Worm (Caenorhabditis elegans) whole organism, L4 larva: ENCODE results near the gene Y54G2A.7.

Experiments used
- F10B5.3 ChIP-seq: sonication (generic microtip); optimal IDR thresholded peaks from 2 replicates; lab custom pipeline; 2016; ENCODE audit warnings: mild to moderate bottlenecking, missing genetic modification characterization, missing compliant biosample characterization
- F37D6.2 ChIP-seq: sonication (generic microtip); optimal IDR thresholded peaks from 2 replicates; lab custom pipeline; 2016; ENCODE audit warnings: mild to moderate bottlenecking, missing genetic modification characterization, missing compliant biosample characterization
- F49E8.2 ChIP-seq: sonication (generic microtip); optimal IDR thresholded peaks from 2 replicates; lab custom pipeline; 2016; ENCODE audit warnings: missing compliant biosample characterization, mild to moderate bottlenecking, missing genetic modification characterization, borderline replicate concordance
- attf-4 ChIP-seq: sonication (generic microtip); optimal IDR thresholded peaks from 3 replicates; lab custom pipeline; 2017; ENCODE audit warnings: missing biosample characterization, missing genetic modification characterization
- ceh-20 ChIP-seq: fragments of 200-800 bp; sonication (Bioruptor generic); IDR thresholded peaks from 2 replicates; pipeline ENCODE4 v1.3.6; 2022; ENCODE audit warnings: missing genetic modification reagents, missing genetic modification characterization, missing compliant biosample characterization
- ceh-28 ChIP-seq: fragments of 150-350 bp; optimal IDR thresholded peaks from 2 replicates; lab custom pipeline; 2014; ENCODE audit warnings: missing biosample characterization, missing genetic modification reagents, missing genetic modification characterization
- ces-1 ChIP-seq: fragments of 150-350 bp; sonication (generic microtip); optimal IDR thresholded peaks from 4 replicates; lab custom pipeline; 2014; ENCODE audit warnings: missing biosample characterization, missing genetic modification reagents, missing genetic modification characterization
- cey-2 ChIP-seq: sonication (generic microtip); optimal IDR thresholded peaks from 3 replicates; lab custom pipeline; 2017; ENCODE audit warnings: missing genetic modification characterization, mild to moderate bottlenecking, missing compliant biosample characterization, antibody characterized with exemption, borderline replicate concordance; ENCODE audit not compliant: insufficient read depth
- ctbp-1 ChIP-seq: fragments of 200-800 bp; sonication (Bioruptor generic); IDR thresholded peaks from 2 replicates; pipeline ENCODE4 v1.3.6; 2022; ENCODE audit warnings: missing genetic modification reagents, missing genetic modification characterization, missing compliant biosample characterization
- daf-12 ChIP-seq: fragments of 150-350 bp; optimal IDR thresholded peaks from 2 replicates; lab custom pipeline; 2014; ENCODE audit warnings: missing biosample characterization, missing genetic modification reagents, missing genetic modification characterization
- daf-16 ChIP-seq, 3 experiments: sonication (generic microtip); optimal IDR thresholded peaks; 2 replicates each; lab custom pipeline; 2016 to 2017; ENCODE audit warnings: missing genetic modification characterization in 3 of 3, missing genetic modification reagents in 3 of 3, mild to moderate bottlenecking in 2 of 3, missing compliant biosample characterization in 2 of 3, missing biosample characterization in 1 of 3, moderate library complexity in 1 of 3
- dmd-6 ChIP-seq: fragments of 200-800 bp; sonication (Bioruptor generic); IDR thresholded peaks from 2 replicates; pipeline ENCODE4 v1.3.6; 2022; ENCODE audit warnings: missing genetic modification reagents, missing genetic modification characterization, missing compliant biosample characterization
- dmd-9 ChIP-seq: fragments of 200-800 bp; sonication (Bioruptor generic); IDR thresholded peaks from 2 replicates; pipeline ENCODE4 v1.3.6; 2022; ENCODE audit warnings: missing genetic modification reagents, missing genetic modification characterization, missing compliant biosample characterization
- dpl-1 ChIP-seq: fragments of 150-350 bp; optimal IDR thresholded peaks from 2 replicates; lab custom pipeline; 2014; ENCODE audit warnings: missing biosample characterization, missing genetic modification reagents, missing genetic modification characterization
- dve-1 ChIP-seq: sonication (generic microtip); optimal IDR thresholded peaks from 2 replicates; lab custom pipeline; 2017; ENCODE audit warnings: antibody characterized with exemption, mild to moderate bottlenecking, missing genetic modification characterization, missing compliant biosample characterization; ENCODE audit not compliant: insufficient read depth
- egl-43 ChIP-seq: fragments of 200-800 bp; sonication (Bioruptor generic); IDR thresholded peaks from 2 replicates; pipeline ENCODE4 v1.3.6; 2022; ENCODE audit warnings: missing genetic modification reagents, missing genetic modification characterization, missing compliant biosample characterization
- fkh-10 ChIP-seq: fragments of 150-350 bp; optimal IDR thresholded peaks from 2 replicates; lab custom pipeline; 2014; ENCODE audit warnings: missing biosample characterization, missing genetic modification reagents, missing genetic modification characterization
- hlh-11 ChIP-seq: fragments of 200-800 bp; sonication (Bioruptor generic); optimal IDR thresholded peaks from 2 replicates; lab custom pipeline; 2018; ENCODE audit warnings: mild to moderate bottlenecking, missing genetic modification characterization, missing compliant biosample characterization
- hlh-30 ChIP-seq: sonication (generic microtip); optimal IDR thresholded peaks from 2 replicates; lab custom pipeline; 2017; ENCODE audit warnings: antibody characterized with exemption, mild to moderate bottlenecking, missing genetic modification characterization, missing compliant biosample characterization; ENCODE audit not compliant: insufficient read depth
- lim-7 ChIP-seq: fragments of 200-800 bp; sonication (Bioruptor generic); IDR thresholded peaks from 2 replicates; pipeline ENCODE4 v1.3.6; 2022; ENCODE audit warnings: missing genetic modification characterization, missing compliant biosample characterization
- lin-1 ChIP-seq: fragments of 200-800 bp; sonication (Bioruptor generic); IDR thresholded peaks from 2 replicates; pipeline ENCODE4 v1.3.6; 2022; ENCODE audit warnings: missing genetic modification reagents, missing genetic modification characterization, missing compliant biosample characterization
- lin-13 ChIP-seq: fragments of 150-350 bp; optimal IDR thresholded peaks from 2 replicates; lab custom pipeline; 2014; ENCODE audit warnings: missing biosample characterization, missing genetic modification reagents, missing genetic modification characterization
- lir-3 ChIP-seq: sonication (generic microtip); optimal IDR thresholded peaks from 2 replicates; lab custom pipeline; 2016; ENCODE audit warnings: mild to moderate bottlenecking, missing genetic modification characterization, missing compliant biosample characterization
- madf-5 ChIP-seq, 2 experiments: fragments of 200-800 bp; sonication (Bioruptor generic); IDR thresholded peaks; 2 replicates each; pipeline ENCODE4 v1.3.6; 2022; ENCODE audit warnings: missing compliant biosample characterization in 2 of 2, missing genetic modification characterization in 2 of 2
- mep-1 ChIP-seq: fragments of 150-350 bp; sonication (generic microtip); optimal IDR thresholded peaks from 3 replicates; lab custom pipeline; 2014; ENCODE audit warnings: missing biosample characterization, missing genetic modification characterization
- mxl-3 ChIP-seq: fragments of 200-800 bp; sonication (Bioruptor generic); optimal IDR thresholded peaks from 2 replicates; lab custom pipeline; 2018; ENCODE audit warnings: mild to moderate bottlenecking, missing genetic modification characterization, missing compliant biosample characterization
- nhr-102 ChIP-seq: sonication (generic microtip); optimal IDR thresholded peaks from 2 replicates; lab custom pipeline; 2016; ENCODE audit warnings: mild to moderate bottlenecking, missing genetic modification characterization, moderate library complexity, missing compliant biosample characterization
- nhr-11 ChIP-seq: fragments of 150-350 bp; optimal IDR thresholded peaks from 2 replicates; lab custom pipeline; 2014; ENCODE audit warnings: missing biosample characterization, missing genetic modification characterization
- nhr-111 ChIP-seq: fragments of 200-800 bp; sonication (Bioruptor generic); optimal IDR thresholded peaks from 2 replicates; lab custom pipeline; 2018; ENCODE audit warnings: mild to moderate bottlenecking, missing genetic modification characterization, missing compliant biosample characterization
- nhr-28 ChIP-seq: fragments of 150-350 bp; optimal IDR thresholded peaks from 2 replicates; lab custom pipeline; 2014; ENCODE audit warnings: missing biosample characterization, missing genetic modification characterization
- nhr-41 ChIP-seq: fragments of 200-800 bp; sonication (Bioruptor generic); IDR thresholded peaks from 2 replicates; pipeline ENCODE4 v1.3.6; 2022; ENCODE audit warnings: missing genetic modification reagents, missing genetic modification characterization, missing compliant biosample characterization
- nhr-42 ChIP-seq: fragments of 200-800 bp; sonication (Bioruptor generic); IDR thresholded peaks from 2 replicates; pipeline ENCODE4 v1.3.6; 2022; ENCODE audit warnings: missing genetic modification characterization, missing compliant biosample characterization
- nhr-48 ChIP-seq: sonication (generic microtip); optimal IDR thresholded peaks from 2 replicates; lab custom pipeline; 2016; ENCODE audit warnings: mild to moderate bottlenecking, missing genetic modification characterization, missing compliant biosample characterization
- nhr-6 ChIP-seq: fragments of 150-350 bp; optimal IDR thresholded peaks from 2 replicates; lab custom pipeline; 2014; ENCODE audit warnings: missing biosample characterization, missing genetic modification characterization
- nhr-77 ChIP-seq: fragments of 150-350 bp; optimal IDR thresholded peaks from 2 replicates; lab custom pipeline; 2014; ENCODE audit warnings: missing biosample characterization, missing genetic modification characterization
- php-3 ChIP-seq: fragments of 200-800 bp; sonication (Bioruptor generic); IDR thresholded peaks from 2 replicates; pipeline ENCODE4 v1.3.6; 2022; ENCODE audit warnings: missing genetic modification reagents, missing genetic modification characterization, missing compliant biosample characterization
- pqm-1 ChIP-seq: sonication (generic microtip); optimal IDR thresholded peaks from 2 replicates; lab custom pipeline; 2017; ENCODE audit warnings: missing biosample characterization, missing genetic modification characterization
- saeg-2 ChIP-seq: fragments of 200-800 bp; sonication (Bioruptor generic); IDR thresholded peaks from 2 replicates; pipeline ENCODE4 v1.3.6; 2022; ENCODE audit warnings: missing genetic modification reagents, missing genetic modification characterization, missing compliant biosample characterization
- sdz-12 ChIP-seq: fragments of 200-800 bp; sonication (Bioruptor generic); optimal IDR thresholded peaks from 2 replicates; lab custom pipeline; 2018; ENCODE audit warnings: mild to moderate bottlenecking, missing genetic modification characterization, missing compliant biosample characterization
- set-16 ChIP-seq: fragments of 200-800 bp; sonication (Bioruptor generic); IDR thresholded peaks from 2 replicates; pipeline ENCODE4 v1.3.6; 2022; ENCODE audit warnings: missing genetic modification reagents, missing genetic modification characterization, missing compliant biosample characterization
- snpc-4 ChIP-seq: fragments of 150-350 bp; optimal IDR thresholded peaks from 2 replicates; lab custom pipeline; 2014; ENCODE audit warnings: missing biosample characterization, missing genetic modification characterization
- tag-97 ChIP-seq: fragments of 200-800 bp; sonication (Bioruptor generic); IDR thresholded peaks from 2 replicates; pipeline ENCODE4 v1.3.6; 2022; ENCODE audit warnings: missing genetic modification characterization, missing compliant biosample characterization
- tra-1 ChIP-seq: fragments of 200-800 bp; sonication (Bioruptor generic); IDR thresholded peaks from 2 replicates; pipeline ENCODE4 v1.3.6; 2022; ENCODE audit warnings: missing genetic modification reagents, missing genetic modification characterization, missing compliant biosample characterization
- unc-130 ChIP-seq: sonication (generic microtip); optimal IDR thresholded peaks from 2 replicates; lab custom pipeline; 2016; ENCODE audit warnings: missing genetic modification reagents, missing genetic modification characterization, missing compliant biosample characterization
- zfp-2 ChIP-seq: sonication (generic microtip); optimal IDR thresholded peaks from 2 replicates; lab custom pipeline; 2016; ENCODE audit warnings: mild to moderate bottlenecking, missing genetic modification characterization, missing compliant biosample characterization
- zfp-3 ChIP-seq: fragments of 200-800 bp; sonication (Bioruptor generic); conservative IDR thresholded peaks from 2 replicates; pipeline ENCODE4 v1.3.6; 2022; ENCODE audit warnings: missing genetic modification reagents, missing genetic modification characterization, missing compliant biosample characterization

Gene Y54G2A.7

DNA sequence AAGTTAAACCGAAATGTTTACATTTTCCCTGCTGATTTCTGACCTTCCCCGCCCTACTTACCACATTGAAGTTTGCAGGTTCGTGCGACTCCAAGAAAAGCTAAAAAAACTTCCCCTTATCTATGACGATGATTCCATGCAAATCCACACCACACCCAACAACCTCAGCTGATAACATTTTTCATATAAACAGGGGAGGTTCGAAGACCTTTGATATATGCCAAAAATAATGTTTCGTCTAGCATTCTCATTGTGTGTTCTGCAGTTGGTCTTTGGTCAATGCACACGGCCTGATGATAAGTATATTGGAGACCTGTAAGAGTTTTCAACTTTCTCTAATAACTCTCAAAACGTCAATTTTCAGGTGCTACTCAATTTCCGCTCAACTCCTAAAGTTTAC is 15.8 kb downstream of the Y54G2A.7 start (continued):
- TF ChIP-seq zfp-2 (no peak), lim-7 (no peak), nhr-41 (GFP tag; lab: Robert Waterston, UW) (no peak), egl-43 (GFP tag; lab: Robert Waterston, UW) (no peak), nhr-42 (no peak), zfp-3 (GFP tag; lab: Robert Waterston, UW) (no peak), snpc-4 (tag; lab: Kevin White, UChicago) (no peak), nhr-111 (GFP tag; lab: Kevin White, UChicago) (no peak), daf-12 (no peak), tag-97 (GFP tag; lab: Robert Waterston, UW) (no peak), dmd-6 (GFP tag; lab: Robert Waterston, UW) (peak; percentile 67), F49E8.2 (tag; lab: Kevin White, UChicago) (no peak), F10B5.3 (no peak), attf-4 (no peak), nhr-6 (no peak), lin-1 (GFP tag; lab: Robert Waterston, UW) (no peak)

DNA sequence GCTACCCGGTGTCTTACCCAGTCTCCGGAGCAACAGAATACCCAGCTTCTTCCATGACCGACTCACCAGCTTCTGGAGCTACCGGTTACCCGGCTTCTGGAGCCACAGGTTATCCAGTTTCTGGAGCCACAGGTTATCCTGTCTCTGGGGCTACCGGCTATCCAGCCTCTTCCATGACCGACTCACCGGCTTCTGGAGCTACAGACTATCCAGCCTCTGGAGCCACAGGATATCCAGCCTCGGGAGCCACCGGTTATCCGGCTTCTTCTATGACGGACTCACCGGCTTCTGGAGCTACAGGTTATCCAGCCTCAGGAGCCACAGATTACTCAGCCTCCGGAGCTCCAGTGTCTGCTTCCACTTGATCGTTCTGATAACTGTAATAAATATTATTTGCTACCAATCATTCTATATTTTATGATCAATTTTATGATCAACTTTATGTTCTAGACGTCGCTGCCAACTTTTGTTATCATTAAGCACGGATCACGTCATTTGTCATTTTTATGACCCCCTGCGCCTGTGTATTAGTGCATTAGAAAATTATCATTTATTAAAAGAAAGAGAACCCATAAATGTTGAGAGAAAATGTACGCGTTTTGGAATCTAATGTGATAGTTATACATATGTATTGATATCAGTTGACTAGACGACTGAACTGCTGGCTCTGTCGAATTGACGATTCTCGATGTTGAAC is 16.8 kb downstream of the Y54G2A.7 start:
- TF ChIP-seq nhr-11 (tag; lab: Kevin White, UChicago) (no peak), nhr-77 (tag; lab: Kevin White, UChicago) (peak; percentile 32), dmd-6 (GFP tag; lab: Robert Waterston, UW) (peak; percentile 85), pqm-1 (tag; lab: Kevin White, UChicago) (peak; percentile 85), hlh-11 (tag; lab: Kevin White, UChicago) (peak; percentile 77), mep-1 (peak; percentile 13), egl-43 (GFP tag; lab: Robert Waterston, UW) (0 out of 2 replicates have a peak, but pooled peaks have one; percentile 8), daf-16 (GFP tag; optimal IDR thresholded peaks at IDR 0.05; lab: Kevin White, UChicago) (peak in 1 of 2 experiments; percentile 39), daf-16 (tag; optimal IDR thresholded peaks at IDR 0.05; lab: Kevin White, UChicago) (peak; percentile 94), php-3 (GFP tag; lab: Robert Waterston, UW) (peak; percentile 100), dve-1 (tag; lab: Kevin White, UChicago) (peak; percentile 81), set-16 (GFP tag; lab: Robert Waterston, UW) (peak; percentile 84), hlh-30 (peak; percentile 41), tra-1 (GFP tag; lab: Robert Waterston, UW) (peak; percentile 77), nhr-48 (tag; lab: Kevin White, UChicago) (peak; percentile 60), dpl-1 (GFP tag; lab: Kevin White, UChicago) (no peak), cey-2 (tag; lab: Kevin White, UChicago) (no peak), ceh-28 (tag; lab: Kevin White, UChicago) (no peak), ceh-20 (GFP tag; lab: Robert Waterston, UW) (peak; percentile 84), nhr-102 (peak; percentile 46), saeg-2 (GFP tag; lab: Robert Waterston, UW) (no peak), nhr-28 (tag; lab: Kevin White, UChicago) (peak; percentile 73)

DNA sequence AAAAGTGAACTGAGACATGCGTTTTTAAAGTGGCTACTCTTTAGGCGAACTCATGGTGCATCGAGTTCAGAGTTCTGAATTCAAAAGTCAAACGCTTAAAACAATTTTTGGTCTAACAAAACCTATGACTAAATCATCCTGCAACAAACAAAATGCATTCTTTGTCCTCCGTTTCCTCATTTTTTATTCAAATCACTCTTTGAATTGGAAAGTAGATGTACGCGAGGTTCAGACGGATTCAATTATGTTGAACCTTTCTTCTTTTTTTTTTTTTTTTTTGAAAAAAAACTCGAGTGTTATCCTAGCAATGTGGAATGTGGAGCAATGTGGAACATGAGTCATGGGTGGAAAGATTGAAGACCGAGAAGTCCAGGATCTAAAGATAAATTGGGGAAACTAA is 20.3 kb downstream of the Y54G2A.7 start:
- TF ChIP-seq fkh-10 (peak; percentile 85), madf-5 (GFP tag; IDR thresholded peaks at IDR 0.05; lab: Robert Waterston, UW) (no peak), nhr-77 (tag; lab: Kevin White, UChicago) (no peak), sdz-12 (GFP tag; lab: Kevin White, UChicago) (no peak), lin-13 (GFP tag; lab: Kevin White, UChicago) (no peak), F37D6.2 (tag; lab: Kevin White, UChicago) (no peak), mxl-3 (GFP tag; lab: Kevin White, UChicago) (no peak), unc-130 (GFP tag; lab: Kevin White, UChicago) (no peak), lir-3 (tag; lab: Kevin White, UChicago) (no peak), ctbp-1 (GFP tag; lab: Robert Waterston, UW) (peak; percentile 40; the same call in 1 of the 2 replicates), ces-1 (GFP tag; lab: Kevin White, UChicago) (peak; percentile 44), dmd-9 (no peak)
